Fruit fly (Drosophila melanogaster) whole organism: Measurements from ENCODE around the gene Elp6.

Experiments used
- Dll ChIP-seq: fragments of >200 bp; optimal IDR thresholded peaks from 2 replicates; lab custom pipeline; 2017
- EcR ChIP-seq, 2 experiments: fragments of >200 bp; optimal IDR thresholded peaks; 2 replicates each; lab custom pipeline; 2017; ENCODE audit warnings: missing biosample characterization in 2 of 2, missing genetic modification characterization in 2 of 2, missing genetic modification reagents in 2 of 2
- pan ChIP-seq: fragments of >200 bp; optimal IDR thresholded peaks from 2 replicates; lab custom pipeline; 2017
- psq ChIP-seq: fragments of >200 bp; optimal IDR thresholded peaks from 2 replicates; lab custom pipeline; 2017
- usp ChIP-seq: fragments of >200 bp; optimal IDR thresholded peaks from 2 replicates; lab custom pipeline; 2017; ENCODE audit warnings: missing biosample characterization, missing genetic modification characterization, mixed read lengths

DNA sequence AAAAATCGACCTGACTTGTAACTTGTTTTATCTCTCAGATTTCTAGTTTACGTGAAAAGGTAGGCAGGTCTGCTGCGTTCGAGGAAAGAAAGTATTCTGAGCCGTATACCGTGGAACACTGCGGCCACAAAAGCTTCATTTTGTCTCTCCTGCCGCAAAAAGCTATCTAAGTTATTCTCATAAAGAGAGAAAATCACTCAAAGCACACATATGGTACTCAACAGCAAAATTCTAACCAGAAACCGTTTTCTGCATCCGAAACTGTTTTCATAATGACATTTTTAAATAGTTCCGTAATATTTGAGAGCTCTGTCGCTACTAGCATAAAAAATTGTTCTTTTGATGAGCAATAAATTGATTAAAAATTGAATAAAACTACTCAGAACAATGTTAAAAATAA is 13.0 kb upstream of the Elp6 start, which contains the start of the genes CG9813 and CG8870:
- TF ChIP-seq psq (lab: Kevin White, UChicago) (no peak), usp (GFP tag; lab: Kevin White, UChicago) (no peak), EcR (GFP tag; optimal IDR thresholded peaks at IDR 0.05; lab: Kevin White, UChicago) (no peak), Dll (lab: Kevin White, UChicago) (no peak), pan (lab: Kevin White, UChicago) (no peak)
